Worm (Caenorhabditis elegans) whole organism, L1 larva: ENCODE measurements around the gene smrc-1.
A peak's percentile ranks its signal among the peaks of the same experiment; 100 is the strongest.

Experiments
- C34B4.2 ChIP-seq: sonication (generic microtip); optimal IDR thresholded peaks from 2 replicates; lab custom pipeline; 2017; ENCODE audit warnings: mild to moderate bottlenecking, missing genetic modification characterization, missing compliant biosample characterization
- alr-1 ChIP-seq: fragments of 200-800 bp; sonication (Bioruptor generic); optimal IDR thresholded peaks from 2 replicates; lab custom pipeline; 2018; ENCODE audit warnings: borderline replicate concordance, mild to moderate bottlenecking, missing genetic modification characterization, missing compliant biosample characterization
- aly-2 ChIP-seq: fragments of 150-350 bp; optimal IDR thresholded peaks from 2 replicates; lab custom pipeline; 2014; ENCODE audit warnings: missing biosample characterization, missing genetic modification characterization
- ama-1 ChIP-seq: fragments of 150-350 bp; optimal IDR thresholded peaks from 2 replicates; lab custom pipeline; 2014
- blmp-1 ChIP-seq: fragments of 150-350 bp; optimal IDR thresholded peaks from 2 replicates; lab custom pipeline; 2014; ENCODE audit warnings: missing biosample characterization, missing genetic modification characterization
- ceh-82 ChIP-seq, 3 experiments: fragments of 150-350 bp in 1 of 3; sonication (generic microtip) in 2 of 3; optimal IDR thresholded peaks; 2 replicates each; lab custom pipeline; 2014 to 2017; ENCODE audit warnings: missing biosample characterization in 3 of 3, missing genetic modification characterization in 3 of 3
- ceh-88 ChIP-seq: fragments of 200-800 bp; sonication (Bioruptor generic); IDR thresholded peaks from 2 replicates; pipeline ENCODE4 v1.3.6; 2022; ENCODE audit warnings: missing genetic modification characterization, missing compliant biosample characterization
- ceh-90 ChIP-seq: sonication (generic microtip); optimal IDR thresholded peaks from 2 replicates; lab custom pipeline; 2016; ENCODE audit warnings: missing genetic modification characterization, missing compliant biosample characterization
- ces-1 ChIP-seq: fragments of 150-350 bp; optimal IDR thresholded peaks from 2 replicates; lab custom pipeline; 2014; ENCODE audit warnings: missing biosample characterization, missing genetic modification reagents, missing genetic modification characterization
- dpl-1 ChIP-seq, 3 experiments: fragments of 150-350 bp in 2 of 3; sonication (generic microtip) in 1 of 3; optimal IDR thresholded peaks; 2 replicates each; lab custom pipeline; 2014 to 2017; ENCODE audit warnings: missing biosample characterization in 3 of 3, missing genetic modification characterization in 3 of 3, missing genetic modification reagents in 3 of 3
- dsc-1 ChIP-seq: sonication (generic microtip); optimal IDR thresholded peaks from 2 replicates; lab custom pipeline; 2016; ENCODE audit warnings: mild to moderate bottlenecking, missing genetic modification characterization, missing compliant biosample characterization
- efl-1 ChIP-seq, 4 experiments: fragments of 150-350 bp; optimal IDR thresholded peaks in 3 of 4; peaks in 1 of 4; 1 replicate in 1 of 4; 2 replicates in 3 of 4; lab custom pipeline; 2014; ENCODE audit warnings: missing biosample characterization in 2 of 4, missing genetic modification characterization in 2 of 4, missing genetic modification reagents in 2 of 4
- egl-13 ChIP-seq: sonication (generic microtip); optimal IDR thresholded peaks from 2 replicates; lab custom pipeline; 2016; ENCODE audit warnings: missing genotype, missing genetic modification reagents, missing genetic modification characterization, missing compliant biosample characterization
- elt-2 ChIP-seq: sonication (generic microtip); optimal IDR thresholded peaks from 2 replicates; lab custom pipeline; 2016; ENCODE audit warnings: missing genetic modification characterization, mild to moderate bottlenecking, inconsistent platforms, missing compliant biosample characterization, missing genetic modification reagents
- ets-5 ChIP-seq: fragments of 200-800 bp; sonication (Bioruptor generic); IDR thresholded peaks from 2 replicates; pipeline ENCODE4 v1.3.6; 2022; ENCODE audit warnings: missing genetic modification characterization, missing compliant biosample characterization
- fkh-10 ChIP-seq: sonication (generic microtip); optimal IDR thresholded peaks from 2 replicates; lab custom pipeline; 2017; ENCODE audit warnings: missing biosample characterization, missing genetic modification reagents, missing genetic modification characterization
- hlh-4 ChIP-seq: sonication (generic microtip); optimal IDR thresholded peaks from 2 replicates; lab custom pipeline; 2016; ENCODE audit warnings: mild to moderate bottlenecking, missing genetic modification characterization, missing compliant biosample characterization
- hpl-2 ChIP-seq: fragments of 150-350 bp; optimal IDR thresholded peaks from 2 replicates; lab custom pipeline; 2014; ENCODE audit warnings: missing biosample characterization, missing genetic modification reagents, missing genetic modification characterization
- irx-1 ChIP-seq: sonication (generic microtip); optimal IDR thresholded peaks from 2 replicates; lab custom pipeline; 2016; ENCODE audit warnings: missing genetic modification characterization, missing compliant biosample characterization
- isw-1 ChIP-seq: fragments of 200-800 bp; sonication (Bioruptor generic); IDR thresholded peaks from 2 replicates; pipeline ENCODE4 v1.3.6; 2022; ENCODE audit warnings: missing genetic modification characterization, missing compliant biosample characterization
- jun-1 ChIP-seq: fragments of 150-350 bp; optimal IDR thresholded peaks from 2 replicates; lab custom pipeline; 2014; ENCODE audit warnings: missing biosample characterization, missing genetic modification reagents, missing genetic modification characterization
- lin-14 ChIP-seq: fragments of 200-800 bp; sonication (Bioruptor generic); optimal IDR thresholded peaks from 2 replicates; lab custom pipeline; 2018; ENCODE audit warnings: mild to moderate bottlenecking, missing genetic modification characterization, moderate library complexity, missing compliant biosample characterization
- lin-35 ChIP-seq, 2 experiments: fragments of 150-350 bp; optimal IDR thresholded peaks; 2 replicates each; lab custom pipeline; 2014; ENCODE audit warnings: missing biosample characterization in 2 of 2, missing genetic modification characterization in 2 of 2, missing genetic modification reagents in 2 of 2
- lin-39 ChIP-seq: fragments of 150-350 bp; optimal IDR thresholded peaks from 2 replicates; lab custom pipeline; 2014; ENCODE audit warnings: missing biosample characterization, missing genetic modification reagents, missing genetic modification characterization
- lir-3 ChIP-seq: sonication (generic microtip); optimal IDR thresholded peaks from 2 replicates; lab custom pipeline; 2016; ENCODE audit warnings: mild to moderate bottlenecking, missing genetic modification characterization, moderate library complexity, missing compliant biosample characterization; ENCODE audit not compliant: poor library complexity
- lsy-2 ChIP-seq, 2 experiments: fragments of 150-350 bp; optimal IDR thresholded peaks; 2 replicates each; lab custom pipeline; 2014; ENCODE audit warnings: missing biosample characterization in 2 of 2, missing genetic modification characterization in 2 of 2
- mdl-1 ChIP-seq, 2 experiments: fragments of 150-350 bp; optimal IDR thresholded peaks; 2 replicates each; lab custom pipeline; 2014 to 2017; ENCODE audit warnings: missing biosample characterization in 2 of 2, missing genetic modification characterization in 2 of 2, inconsistent platforms in 1 of 2
- mep-1 ChIP-seq: fragments of 150-350 bp; optimal IDR thresholded peaks from 2 replicates; lab custom pipeline; 2014; ENCODE audit warnings: missing biosample characterization, missing genetic modification characterization
- nhr-11 ChIP-seq: fragments of 150-350 bp; optimal IDR thresholded peaks from 2 replicates; lab custom pipeline; 2014; ENCODE audit warnings: missing biosample characterization, missing genetic modification characterization
- nhr-19 ChIP-seq: fragments of 200-800 bp; sonication (Bioruptor generic); conservative IDR thresholded peaks from 2 replicates; pipeline ENCODE4 v1.3.6; 2022; ENCODE audit warnings: missing genetic modification characterization, missing compliant biosample characterization
- nhr-20 ChIP-seq: sonication (generic microtip); optimal IDR thresholded peaks from 2 replicates; lab custom pipeline; 2016; ENCODE audit warnings: mild to moderate bottlenecking, missing genetic modification characterization, missing compliant biosample characterization
- nhr-28 ChIP-seq: fragments of 150-350 bp; optimal IDR thresholded peaks from 2 replicates; lab custom pipeline; 2014; ENCODE audit warnings: missing biosample characterization, missing genetic modification characterization
- nhr-71 ChIP-seq: sonication (generic microtip); optimal IDR thresholded peaks from 2 replicates; lab custom pipeline; 2016; ENCODE audit warnings: mild to moderate bottlenecking, missing genetic modification characterization, moderate library complexity, missing compliant biosample characterization
- nhr-77 ChIP-seq: fragments of 150-350 bp; optimal IDR thresholded peaks from 2 replicates; lab custom pipeline; 2014; ENCODE audit warnings: missing biosample characterization, missing genetic modification characterization
- nhr-90 ChIP-seq: sonication (generic microtip); optimal IDR thresholded peaks from 2 replicates; lab custom pipeline; 2016; ENCODE audit warnings: mild to moderate bottlenecking, missing genetic modification characterization, missing compliant biosample characterization; ENCODE audit not compliant: poor library complexity
- pag-3 ChIP-seq: sonication (generic microtip); optimal IDR thresholded peaks from 2 replicates; lab custom pipeline; 2017; ENCODE audit warnings: missing genetic modification characterization, mild to moderate bottlenecking, missing compliant biosample characterization, antibody characterized with exemption, borderline replicate concordance; ENCODE audit not compliant: insufficient read depth
- pax-3 ChIP-seq: fragments of 200-800 bp; sonication (Bioruptor generic); optimal IDR thresholded peaks from 2 replicates; lab custom pipeline; 2018; ENCODE audit warnings: mild to moderate bottlenecking, missing genetic modification characterization, moderate library complexity, missing compliant biosample characterization
- pqm-1 ChIP-seq: sonication (generic microtip); optimal IDR thresholded peaks from 3 replicates; lab custom pipeline; 2017; ENCODE audit warnings: missing biosample characterization, missing genetic modification characterization
- rnt-1 ChIP-seq: sonication (generic microtip); optimal IDR thresholded peaks from 2 replicates; lab custom pipeline; 2016; ENCODE audit warnings: mild to moderate bottlenecking, missing genetic modification characterization, moderate library complexity, missing compliant biosample characterization
- skn-1 ChIP-seq: fragments of 150-350 bp; optimal IDR thresholded peaks from 2 replicates; lab custom pipeline; 2014; ENCODE audit warnings: missing biosample characterization, missing genetic modification characterization
- snu-23 ChIP-seq: sonication (generic microtip); optimal IDR thresholded peaks from 2 replicates; lab custom pipeline; 2016; ENCODE audit warnings: missing genetic modification characterization, missing compliant biosample characterization
- sptf-1 ChIP-seq: fragments of 150-350 bp; optimal IDR thresholded peaks from 2 replicates; lab custom pipeline; 2014; ENCODE audit warnings: missing biosample characterization, missing genetic modification characterization
- swsn-7 ChIP-seq: sonication (generic microtip); optimal IDR thresholded peaks from 2 replicates; lab custom pipeline; 2016; ENCODE audit warnings: missing genetic modification characterization, missing compliant biosample characterization
- unc-30 ChIP-seq: sonication (generic microtip); optimal IDR thresholded peaks from 2 replicates; lab custom pipeline; 2017; ENCODE audit warnings: missing biosample characterization, missing genetic modification characterization
- unc-62 ChIP-seq: fragments of 150-350 bp; optimal IDR thresholded peaks from 2 replicates; lab custom pipeline; 2014; ENCODE audit warnings: missing biosample characterization, missing genetic modification reagents, missing genetic modification characterization
- unc-86 ChIP-seq: sonication (generic microtip); optimal IDR thresholded peaks from 2 replicates; lab custom pipeline; 2016; ENCODE audit warnings: missing genetic modification characterization, missing compliant biosample characterization
- xbp-1 ChIP-seq: sonication (generic microtip); optimal IDR thresholded peaks from 2 replicates; lab custom pipeline; 2016; ENCODE audit warnings: missing genetic modification characterization, missing compliant biosample characterization
- zag-1 ChIP-seq: fragments of 150-350 bp; optimal IDR thresholded peaks from 2 replicates; lab custom pipeline; 2014; ENCODE audit warnings: missing biosample characterization, missing genetic modification characterization
- ztf-11 ChIP-seq, 2 experiments: sonication (generic microtip); optimal IDR thresholded peaks; 2 replicates each; lab custom pipeline; 2016 to 2017; ENCODE audit warnings: missing genetic modification characterization in 2 of 2, missing biosample characterization in 1 of 2, missing compliant biosample characterization in 1 of 2

The smrc-1 gene

DNA sequence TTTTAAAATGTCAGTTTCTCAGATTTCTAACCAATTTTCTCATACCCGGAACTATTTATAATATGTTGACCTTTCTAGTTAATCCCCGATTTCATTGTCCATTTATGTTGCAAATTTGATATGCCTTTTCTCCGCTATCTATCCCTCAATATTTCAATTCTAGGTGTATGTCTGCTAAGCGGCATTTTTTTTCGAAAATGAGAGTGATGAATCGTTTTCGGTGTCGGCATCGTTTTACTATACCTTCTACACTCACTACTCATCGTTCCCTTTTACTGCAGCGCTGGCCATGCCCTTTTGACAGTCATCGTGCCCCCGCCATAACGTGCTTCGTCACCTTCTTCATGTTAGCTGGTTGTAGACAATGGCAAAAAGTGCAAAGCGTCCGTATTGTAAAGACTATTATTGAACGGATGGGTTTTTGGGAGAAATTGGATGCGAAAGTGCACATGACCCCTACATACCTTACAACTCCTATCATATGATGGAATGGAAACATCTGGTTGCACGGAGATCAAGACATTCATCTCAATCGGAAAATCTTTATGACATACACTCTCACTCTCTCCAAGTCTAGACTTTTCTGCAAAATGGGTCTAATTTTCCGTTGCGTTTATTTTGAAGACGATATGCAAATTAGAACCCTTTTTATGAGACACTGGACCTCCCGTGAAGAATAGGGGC lies 31.4 kb upstream of the smrc-1 start (continued):
- no peak for TF ChIP-seq alr-1 (tag; lab: Kevin White, UChicago)
- TF ChIP-seq lir-3 = no peak
- 0 out of 2 replicates have a peak, but pooled peaks have one; percentile 5 for TF ChIP-seq nhr-19 (GFP tag; lab: Robert Waterston, UW)
- no peak for TF ChIP-seq isw-1
- TF ChIP-seq nhr-11 (tag; lab: Kevin White, UChicago) = no peak
- no peak for TF ChIP-seq jun-1 (tag; lab: Kevin White, UChicago)
- no peak for TF ChIP-seq nhr-77
- TF ChIP-seq ces-1 (GFP tag; lab: Kevin White, UChicago) = no peak
- no peak for TF ChIP-seq skn-1 (tag; lab: Kevin White, UChicago)
- TF ChIP-seq xbp-1 (tag; lab: Kevin White, UChicago) = no peak
- no peak for TF ChIP-seq egl-13 (tag; lab: Kevin White, UChicago)
- no peak for TF ChIP-seq snu-23 (GFP tag; lab: Kevin White, UChicago)
- peak; percentile 12 for TF ChIP-seq rnt-1 (tag; lab: Kevin White, UChicago)
- no peak for TF ChIP-seq lin-39 (tag; lab: Kevin White, UChicago)
- no peak for TF ChIP-seq nhr-28 (tag; lab: Kevin White, UChicago)
- TF ChIP-seq unc-86 = no peak
- TF ChIP-seq ceh-90 (tag; lab: Kevin White, UChicago) = no peak
- no peak for TF ChIP-seq pqm-1 (tag; lab: Kevin White, UChicago)
- no peak for TF ChIP-seq mep-1 (tag; lab: Kevin White, UChicago)
- TF ChIP-seq hlh-4 = no peak
- TF ChIP-seq ama-1 (lab: Kevin White, UChicago) = no peak
- no peak for TF ChIP-seq irx-1 (tag; lab: Kevin White, UChicago)
- TF ChIP-seq efl-1 (optimal IDR thresholded peaks at IDR 0.05; lab: Kevin White, UChicago) = no peak
- peak in 1 of 2 experiments; percentile 82 for TF ChIP-seq efl-1 (GFP tag; optimal IDR thresholded peaks at IDR 0.05 in 1 of 2; lab: Kevin White, UChicago)
- no peak for TF ChIP-seq aly-2 (tag; lab: Kevin White, UChicago)
- TF ChIP-seq pag-3 (tag; lab: Kevin White, UChicago) = peak; percentile 27
- no peak for TF ChIP-seq sptf-1 (tag; lab: Kevin White, UChicago)
- peak; percentile 53 for TF ChIP-seq dsc-1 (tag; lab: Kevin White, UChicago)
- TF ChIP-seq lsy-2 (tag; optimal IDR thresholded peaks at IDR 0.05; lab: Kevin White, UChicago) = no peak
- TF ChIP-seq swsn-7 (tag; lab: Kevin White, UChicago) = no peak
- TF ChIP-seq elt-2 = no peak
- TF ChIP-seq nhr-71 = no peak
- TF ChIP-seq blmp-1 (tag; lab: Kevin White, UChicago) = peak; percentile 83

ce11 chrIII:6360114-6360513 lies 30.6 kb upstream of the smrc-1 start:
- TF ChIP-seq nhr-90 (tag; lab: Kevin White, UChicago) (no peak), efl-1 (optimal IDR thresholded peaks at IDR 0.05; lab: Kevin White, UChicago) (peak; percentile 3 to 28), efl-1 (GFP tag; optimal IDR thresholded peaks at IDR 0.05 in 1 of 2; lab: Kevin White, UChicago) (peak in 1 of 2 experiments; percentile 93), ets-5 (no peak), ztf-11 (tag; optimal IDR thresholded peaks at IDR 0.05; lab: Kevin White, UChicago) (no peak), C34B4.2 (no peak), nhr-77 (no peak), unc-62 (GFP tag; lab: Kevin White, UChicago) (no peak), pax-3 (tag; lab: Kevin White, UChicago) (no peak), isw-1 (no peak), mdl-1 (tag; optimal IDR thresholded peaks at IDR 0.05; lab: Kevin White, UChicago) (peak in 1 of 2 experiments; percentile 85), fkh-10 (no peak), lin-14 (GFP tag; lab: Kevin White, UChicago) (peak; percentile 91), unc-30 (tag; lab: Kevin White, UChicago) (no peak), hpl-2 (GFP tag; lab: Kevin White, UChicago) (no peak), ceh-82 (tag; optimal IDR thresholded peaks at IDR 0.05; lab: Kevin White, UChicago) (no peak), zag-1 (tag; lab: Kevin White, UChicago) (no peak), skn-1 (tag; lab: Kevin White, UChicago) (no peak), nhr-20 (peak; percentile 80), nhr-71 (peak; percentile 92), lin-35 (GFP tag; optimal IDR thresholded peaks at IDR 0.05; lab: Kevin White, UChicago) (peak; percentile 28 to 58), irx-1 (tag; lab: Kevin White, UChicago) (no peak), mep-1 (tag; lab: Kevin White, UChicago) (no peak), xbp-1 (tag; lab: Kevin White, UChicago) (no peak), nhr-19 (GFP tag; lab: Robert Waterston, UW) (peak; percentile 73), unc-86 (no peak), dpl-1 (GFP tag; optimal IDR thresholded peaks at IDR 0.05; lab: Kevin White, UChicago) (peak in 1 of 3 experiments; percentile 28), alr-1 (tag; lab: Kevin White, UChicago) (no peak), ceh-88 (GFP tag; lab: Robert Waterston, UW) (no peak)
